Fruit fly (Drosophila melanogaster) whole organism, pupa: ENCODE data around the gene cass.

Experiments used
- CG13204 ChIP-seq: fragments of 200-800 bp; sonication (Bioruptor generic); optimal IDR thresholded peaks from 2 replicates; lab custom pipeline; 2018; ENCODE audit warnings: missing biosample characterization, mild to moderate bottlenecking, missing genetic modification characterization, moderate library complexity
- CG15710 ChIP-seq: fragments of 200-800 bp; sonication (Bioruptor generic); optimal IDR thresholded peaks from 2 replicates; lab custom pipeline; 2018; ENCODE audit warnings: missing biosample characterization, mild to moderate bottlenecking, missing genetic modification characterization, moderate library complexity
- CG8301 ChIP-seq: fragments of 200-800 bp; sonication (Bioruptor generic); optimal IDR thresholded peaks from 2 replicates; lab custom pipeline; 2018; ENCODE audit warnings: missing biosample characterization, mild to moderate bottlenecking, missing genetic modification characterization
- EcR ChIP-seq: fragments of 200-800 bp; sonication (Bioruptor generic); optimal IDR thresholded peaks from 3 replicates; lab custom pipeline; 2019; ENCODE audit warnings: missing biosample characterization, missing genetic modification characterization, mild to moderate bottlenecking, moderate library complexity, missing genetic modification reagents

Gene cass

DNA sequence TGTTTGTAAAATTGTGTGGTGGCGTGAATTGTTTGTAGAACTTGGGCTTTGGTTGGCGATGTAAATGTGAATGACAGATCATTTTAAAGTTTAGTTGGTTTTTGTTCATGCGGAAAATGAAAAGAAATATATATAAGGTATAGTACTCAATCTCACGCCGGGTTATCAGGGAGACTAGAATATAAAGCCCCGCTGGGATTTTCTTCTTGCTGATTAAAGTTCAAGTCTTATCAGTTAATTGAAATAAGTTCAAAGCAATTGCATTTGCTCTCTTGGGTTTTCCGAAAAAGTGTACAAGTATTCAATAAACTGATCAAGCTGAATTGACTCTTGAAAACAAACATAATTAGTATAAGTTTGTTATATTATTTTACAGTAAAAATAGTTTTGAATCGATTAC, 52.3 kb downstream of the cass start:
- peak; percentile 4 for TF ChIP-seq EcR (GFP tag; lab: Kevin White, UChicago)
- no peak for TF ChIP-seq CG13204 (GFP tag; lab: Kevin White, UChicago)
- TF ChIP-seq CG8301 (tag; lab: Kevin White, UChicago), result no peak

DNA sequence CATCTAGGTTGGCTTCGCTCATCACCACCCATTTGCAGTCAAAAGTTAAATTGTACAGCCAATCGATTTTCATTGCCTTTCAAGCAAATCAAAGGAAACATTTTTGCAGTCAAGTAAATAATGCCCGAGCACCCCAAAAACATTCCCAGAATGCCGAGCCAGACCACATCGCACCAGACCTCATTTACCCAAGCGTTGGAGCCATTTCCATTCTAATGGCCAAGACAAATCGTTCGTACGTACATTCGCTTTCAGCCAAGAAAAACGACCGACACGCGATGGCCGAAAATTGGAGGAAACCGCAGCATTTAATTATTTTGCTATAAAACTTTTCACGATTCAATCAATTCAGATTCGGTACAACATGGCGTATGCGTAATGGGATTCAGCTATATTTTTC, 52.7 kb downstream of the cass start:
- TF ChIP-seq CG15710 (no peak), CG8301 (tag; lab: Kevin White, UChicago) (no peak)
